Worm (Caenorhabditis elegans) whole organism, young adult: Measurements from ENCODE around the gene W07B8.4.

Experiments
- B0019.2 ChIP-seq: fragments of 200-800 bp; sonication (Bioruptor generic); conservative IDR thresholded peaks from 2 replicates; pipeline ENCODE4 v1.3.6; 2022; ENCODE audit warnings: missing genetic modification reagents, missing genetic modification characterization, missing compliant biosample characterization
- C06A6.2 ChIP-seq: fragments of 200-800 bp; sonication (Bioruptor generic); conservative IDR thresholded peaks from 2 replicates; pipeline ENCODE4 v1.3.6; 2022; ENCODE audit warnings: missing genetic modification characterization, missing compliant biosample characterization
- C17E4.6 ChIP-seq: fragments of 200-800 bp; sonication (Bioruptor generic); IDR thresholded peaks from 2 replicates; pipeline ENCODE4 v1.3.6; 2022; ENCODE audit warnings: missing genetic modification reagents, missing genetic modification characterization, missing compliant biosample characterization
- F10E7.11 ChIP-seq: sonication (generic microtip); optimal IDR thresholded peaks from 2 replicates; lab custom pipeline; 2017; ENCODE audit warnings: mild to moderate bottlenecking, missing genetic modification characterization, moderate library complexity, missing compliant biosample characterization
- F22D6.2 ChIP-seq: sonication (generic microtip); optimal IDR thresholded peaks from 2 replicates; lab custom pipeline; 2016; ENCODE audit warnings: mild to moderate bottlenecking, missing genetic modification characterization, missing compliant biosample characterization
- K12H6.12 ChIP-seq: fragments of 200-800 bp; sonication (Bioruptor generic); optimal IDR thresholded peaks from 2 replicates; lab custom pipeline; 2018; ENCODE audit warnings: mild to moderate bottlenecking, missing genetic modification characterization, missing compliant biosample characterization
- T26A5.8 ChIP-seq: sonication (generic microtip); optimal IDR thresholded peaks from 2 replicates; lab custom pipeline; 2016; ENCODE audit warnings: missing genetic modification characterization, missing compliant biosample characterization
- Y95B8A.8 ChIP-seq: fragments of 200-800 bp; sonication (Bioruptor generic); IDR thresholded peaks from 2 replicates; pipeline ENCODE4 v1.3.6; 2022; ENCODE audit warnings: missing genetic modification reagents, missing genetic modification characterization, missing compliant biosample characterization
- ZK185.1 ChIP-seq: sonication (generic microtip); optimal IDR thresholded peaks from 2 replicates; lab custom pipeline; 2016; ENCODE audit warnings: mild to moderate bottlenecking, missing genetic modification characterization, missing compliant biosample characterization; ENCODE audit not compliant: poor library complexity, severe bottlenecking
- ama-1 ChIP-seq, 3 experiments: fragments of 150-350 bp in 1 of 3; sonication (generic microtip) in 2 of 3; optimal IDR thresholded peaks; 2 replicates each; lab custom pipeline; 2014 to 2018; ENCODE audit warnings: missing biosample characterization in 2 of 3, missing genetic modification characterization in 2 of 3, missing genetic modification reagents in 2 of 3
- aptf-3 ChIP-seq: fragments of 200-800 bp; sonication (Bioruptor generic); IDR thresholded peaks from 2 replicates; pipeline ENCODE4 v1.3.6; 2022; ENCODE audit warnings: missing genetic modification characterization, missing compliant biosample characterization
- attf-3 ChIP-seq: fragments of 200-800 bp; sonication (Bioruptor generic); conservative IDR thresholded peaks from 2 replicates; pipeline ENCODE4 v1.3.6; 2022; ENCODE audit warnings: missing genetic modification reagents, missing genetic modification characterization, missing compliant biosample characterization
- bed-1 ChIP-seq: fragments of 200-800 bp; sonication (Bioruptor generic); IDR thresholded peaks from 2 replicates; pipeline ENCODE4 v1.3.6; 2022; ENCODE audit warnings: missing genetic modification reagents, missing genetic modification characterization, missing compliant biosample characterization
- bed-2 ChIP-seq: fragments of 200-800 bp; sonication (Bioruptor generic); IDR thresholded peaks from 2 replicates; pipeline ENCODE4 v1.3.6; 2022; ENCODE audit warnings: missing genetic modification reagents, missing genetic modification characterization, missing compliant biosample characterization
- ceh-40 ChIP-seq: fragments of 200-800 bp; sonication (Bioruptor generic); IDR thresholded peaks from 2 replicates; pipeline ENCODE4 v1.3.6; 2022; ENCODE audit warnings: missing genetic modification characterization, missing compliant biosample characterization
- dox-1 ChIP-seq: fragments of 200-800 bp; sonication (Bioruptor generic); IDR thresholded peaks from 2 replicates; pipeline ENCODE4 v1.3.6; 2022; ENCODE audit warnings: missing genetic modification reagents, missing genetic modification characterization, missing compliant biosample characterization
- dpl-1 ChIP-seq: fragments of 150-350 bp; optimal IDR thresholded peaks from 2 replicates; lab custom pipeline; 2014; ENCODE audit warnings: missing biosample characterization, missing genetic modification reagents, missing genetic modification characterization
- efl-1 ChIP-seq: fragments of 150-350 bp; optimal IDR thresholded peaks from 2 replicates; lab custom pipeline; 2014; ENCODE audit warnings: missing biosample characterization, missing genetic modification reagents, missing genetic modification characterization
- egl-18 ChIP-seq: fragments of 200-800 bp; sonication (Bioruptor generic); IDR thresholded peaks from 2 replicates; pipeline ENCODE4 v1.3.6; 2022; ENCODE audit warnings: missing genetic modification reagents, missing genetic modification characterization, missing compliant biosample characterization
- egrh-3 ChIP-seq: fragments of 200-800 bp; sonication (Bioruptor generic); IDR thresholded peaks from 2 replicates; pipeline ENCODE4 v1.3.6; 2022; ENCODE audit warnings: missing genetic modification reagents, missing genetic modification characterization, missing compliant biosample characterization
- him-1 ChIP-seq: sonication (generic microtip); optimal IDR thresholded peaks from 2 replicates; lab custom pipeline; 2016; ENCODE audit warnings: missing genotype, missing genetic modification reagents, missing genetic modification characterization, missing compliant biosample characterization
- hrde-1 ChIP-seq: sonication (generic microtip); optimal IDR thresholded peaks from 2 replicates; lab custom pipeline; 2016; ENCODE audit warnings: missing genetic modification characterization, mild to moderate bottlenecking, missing compliant biosample characterization, moderate library complexity, missing genotype, missing genetic modification reagents, borderline replicate concordance
- hsf-1 ChIP-seq: fragments of 200-800 bp; sonication (Bioruptor generic); IDR thresholded peaks from 2 replicates; pipeline ENCODE4 v1.3.6; 2022; ENCODE audit warnings: missing genetic modification reagents, missing genetic modification characterization, missing compliant biosample characterization
- lin-40 ChIP-seq: sonication (generic microtip); optimal IDR thresholded peaks from 2 replicates; lab custom pipeline; 2016; ENCODE audit warnings: missing genetic modification characterization, mild to moderate bottlenecking, missing compliant biosample characterization, missing genotype, missing genetic modification reagents
- madf-10 ChIP-seq: sonication (generic microtip); optimal IDR thresholded peaks from 2 replicates; lab custom pipeline; 2016; ENCODE audit warnings: mild to moderate bottlenecking, missing genetic modification characterization, missing compliant biosample characterization
- mxl-1 ChIP-seq: sonication (generic microtip); optimal IDR thresholded peaks from 2 replicates; lab custom pipeline; 2016; ENCODE audit warnings: missing genetic modification characterization, missing compliant biosample characterization
- pha-4 ChIP-seq: fragments of 150-350 bp; sonication (generic microtip); optimal IDR thresholded peaks from 2 replicates; lab custom pipeline; 2014; ENCODE audit warnings: missing biosample characterization, missing genetic modification reagents, missing genetic modification characterization
- rec-8 ChIP-seq, 2 experiments: sonication (generic microtip); optimal IDR thresholded peaks; 2 replicates each; lab custom pipeline; 2016; ENCODE audit warnings: mild to moderate bottlenecking in 2 of 2, missing genetic modification characterization in 2 of 2, missing genetic modification reagents in 2 of 2, missing genotype in 2 of 2, missing biosample characterization in 1 of 2, missing compliant biosample characterization in 1 of 2, moderate library complexity in 1 of 2
- snpc-1.3 ChIP-seq: sonication (generic microtip); optimal IDR thresholded peaks from 2 replicates; lab custom pipeline; 2017; ENCODE audit warnings: missing genetic modification characterization, mild to moderate bottlenecking, missing compliant biosample characterization, antibody characterized with exemption, moderate library complexity, missing genotype, missing genetic modification reagents; ENCODE audit not compliant: insufficient read depth
- snpc-4 ChIP-seq, 5 experiments: fragments of 150-350 bp in 1 of 5; sonication (generic microtip) in 4 of 5; optimal IDR thresholded peaks; 2 replicates each; lab custom pipeline; 2014 to 2018; ENCODE audit warnings: missing genetic modification characterization in 5 of 5, missing biosample characterization in 3 of 5, antibody characterized with exemption in 2 of 5, mild to moderate bottlenecking in 2 of 5, missing compliant biosample characterization in 2 of 5, missing genotype in 2 of 5, moderate library complexity in 2 of 5, missing genetic modification reagents in 1 of 5
- tbx-9 ChIP-seq: sonication (generic microtip); optimal IDR thresholded peaks from 2 replicates; lab custom pipeline; 2016; ENCODE audit warnings: borderline replicate concordance, missing genetic modification characterization, inconsistent platforms, missing compliant biosample characterization
- unc-130 ChIP-seq: sonication (generic microtip); optimal IDR thresholded peaks from 2 replicates; lab custom pipeline; 2016; ENCODE audit warnings: missing genetic modification reagents, missing genetic modification characterization, missing compliant biosample characterization
- unc-62 ChIP-seq: fragments of 150-350 bp; optimal IDR thresholded peaks from 2 replicates; lab custom pipeline; 2014; ENCODE audit warnings: missing biosample characterization, missing genetic modification reagents, missing genetic modification characterization
- xnd-1 ChIP-seq: sonication (generic microtip); optimal IDR thresholded peaks from 2 replicates; lab custom pipeline; 2016; ENCODE audit warnings: missing genotype, missing genetic modification reagents, missing genetic modification characterization, missing compliant biosample characterization
- zim-3 ChIP-seq: sonication (generic microtip); optimal IDR thresholded peaks from 2 replicates; lab custom pipeline; 2017; ENCODE audit warnings: mild to moderate bottlenecking, missing genetic modification characterization, moderate library complexity, missing compliant biosample characterization
- ztf-6 ChIP-seq: fragments of 200-800 bp; sonication (Bioruptor generic); IDR thresholded peaks from 2 replicates; pipeline ENCODE4 v1.3.6; 2022; ENCODE audit warnings: missing genetic modification reagents, missing genetic modification characterization, missing compliant biosample characterization

W07B8.4 gene

DNA sequence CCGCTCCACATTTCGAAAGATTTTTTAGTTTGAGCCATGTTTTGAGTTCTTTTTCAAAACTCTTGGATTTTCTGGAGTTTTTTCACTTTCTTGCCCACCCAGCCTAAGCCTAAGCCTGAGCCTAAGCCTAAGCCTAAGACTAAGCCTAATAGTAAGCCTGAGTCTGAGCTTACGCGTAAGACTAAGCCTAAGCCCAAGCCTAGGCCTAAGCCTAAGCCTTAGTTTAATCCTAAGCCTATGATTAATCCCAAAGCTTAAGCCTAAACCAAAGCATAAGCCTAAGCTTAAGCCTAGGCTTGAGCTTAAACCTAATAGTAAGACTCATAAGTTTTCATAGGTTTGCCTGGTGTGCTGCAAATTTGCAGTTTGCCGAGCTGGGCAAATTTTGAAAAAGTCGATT is 10.5 kb upstream of the W07B8.4 start:
- no peak for TF ChIP-seq rec-8 (tag; optimal IDR thresholded peaks at IDR 0.05; lab: Kevin White, UChicago)
- no peak for TF ChIP-seq F10E7.11 (tag; lab: Kevin White, UChicago)
- TF ChIP-seq F22D6.2: no peak
- TF ChIP-seq bed-1 (GFP tag; lab: Robert Waterston, UW): no peak
- no peak for TF ChIP-seq unc-130 (GFP tag; lab: Kevin White, UChicago)
- no peak for TF ChIP-seq dox-1 (GFP tag; lab: Robert Waterston, UW)
- no peak for TF ChIP-seq C17E4.6 (GFP tag; lab: Robert Waterston, UW)
- no peak for TF ChIP-seq xnd-1

DNA sequence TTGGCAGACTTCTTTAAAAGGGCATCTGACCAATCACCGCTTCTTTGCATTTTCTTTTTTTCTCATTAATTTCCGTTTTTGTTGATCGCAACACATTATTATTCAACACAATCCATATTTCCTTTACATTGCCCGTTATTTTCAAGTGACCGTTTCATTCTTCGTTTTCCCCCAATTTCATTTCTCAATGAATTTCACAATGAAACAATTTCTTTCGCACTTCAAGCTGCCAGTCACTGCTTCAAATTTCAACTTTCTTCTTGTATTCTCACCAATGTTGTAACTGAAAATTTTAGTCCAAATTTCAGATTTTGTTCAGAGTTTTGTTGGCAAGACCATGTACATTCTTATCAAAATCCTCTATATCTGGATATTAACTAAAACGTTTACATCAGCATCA is 9.7 kb upstream of the W07B8.4 start, which contains the start of gene cutl-22:
cutl-22 (plus strand) TSS at position 301 of the 400 bp plus-strand sequence.
- TF ChIP-seq attf-3 (GFP tag; lab: Robert Waterston, UW): no peak
- TF ChIP-seq unc-62 (GFP tag; lab: Kevin White, UChicago): no peak
- no peak for TF ChIP-seq him-1 (tag; lab: Kevin White, UChicago)
- TF ChIP-seq ama-1 (optimal IDR thresholded peaks at IDR 0.05; lab: Kevin White, UChicago): no peak
- TF ChIP-seq ama-1 (GFP tag; optimal IDR thresholded peaks at IDR 0.05; lab: Kevin White, UChicago): no peak
- no peak for TF ChIP-seq K12H6.12 (tag; lab: Kevin White, UChicago)
- no peak for TF ChIP-seq lin-40
- TF ChIP-seq T26A5.8: no peak
- TF ChIP-seq zim-3 (tag; lab: Kevin White, UChicago): no peak
- TF ChIP-seq pha-4 (tag; lab: Kevin White, UChicago): no peak
- no peak for TF ChIP-seq efl-1 (GFP tag; lab: Kevin White, UChicago)
- TF ChIP-seq C06A6.2 (GFP tag; lab: Robert Waterston, UW): no peak
- TF ChIP-seq bed-2 (GFP tag; lab: Robert Waterston, UW): no peak
- TF ChIP-seq F22D6.2: no peak
- TF ChIP-seq B0019.2 (GFP tag; lab: Robert Waterston, UW): no peak
- no peak for TF ChIP-seq snpc-1.3
- TF ChIP-seq hsf-1 (GFP tag; lab: Robert Waterston, UW): no peak

DNA sequence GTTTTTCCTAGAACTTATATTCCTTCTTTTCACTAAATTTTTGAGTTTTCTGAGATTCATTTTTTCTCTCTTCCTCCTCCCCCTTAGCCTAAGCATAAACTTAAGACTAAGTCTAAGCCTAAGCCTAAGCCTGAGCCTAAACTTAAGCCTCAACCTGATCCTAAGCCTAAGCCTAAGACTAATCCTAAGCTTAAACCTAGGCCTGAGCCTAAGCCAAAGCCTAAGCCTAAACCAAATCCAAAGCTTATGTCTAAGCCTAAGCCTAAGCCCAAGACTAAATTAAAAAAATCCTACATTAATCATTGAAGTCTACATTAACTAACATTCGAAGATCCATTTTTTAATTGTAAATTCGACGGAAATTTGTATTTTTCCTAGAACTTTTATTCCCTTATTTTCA is 9.1 kb upstream of the W07B8.4 start:
- no peak for TF ChIP-seq egrh-3 (GFP tag; lab: Robert Waterston, UW)
- TF ChIP-seq snpc-4 (GFP tag; optimal IDR thresholded peaks at IDR 0.05; lab: Kevin White, UChicago): no peak
- no peak for TF ChIP-seq snpc-4 (tag; optimal IDR thresholded peaks at IDR 0.05; lab: Kevin White, UChicago)
- TF ChIP-seq ztf-6 (GFP tag; lab: Robert Waterston, UW): no peak
- no peak for TF ChIP-seq Y95B8A.8 (GFP tag; lab: Robert Waterston, UW)
- no peak for TF ChIP-seq ceh-40 (GFP tag; lab: Robert Waterston, UW)
- TF ChIP-seq hrde-1 (tag; lab: Kevin White, UChicago): no peak
- TF ChIP-seq aptf-3: no peak
- TF ChIP-seq madf-10 (tag; lab: Kevin White, UChicago): no peak
- TF ChIP-seq dpl-1: no peak
- TF ChIP-seq ZK185.1: no peak
- no peak for TF ChIP-seq ama-1 (optimal IDR thresholded peaks at IDR 0.05; lab: Kevin White, UChicago)
- TF ChIP-seq ama-1 (GFP tag; optimal IDR thresholded peaks at IDR 0.05; lab: Kevin White, UChicago): no peak
- TF ChIP-seq mxl-1: no peak
- no peak for TF ChIP-seq egl-18 (GFP tag; lab: Robert Waterston, UW)
- no peak for TF ChIP-seq tbx-9 (tag; lab: Kevin White, UChicago)
